Worm (Caenorhabditis elegans) whole organism, early embryonic: Measurements from ENCODE around the gene vrk-1.
A peak's percentile ranks its signal among the peaks of the same experiment; 100 is the strongest.

Experiments used
- B0310.2 ChIP-seq: sonication (generic microtip); optimal IDR thresholded peaks from 2 replicates; lab custom pipeline; 2016; ENCODE audit warnings: mild to moderate bottlenecking, missing genetic modification characterization, missing compliant biosample characterization
- F13C5.2 ChIP-seq: sonication (generic microtip); optimal IDR thresholded peaks from 2 replicates; lab custom pipeline; 2017; ENCODE audit warnings: mild to moderate bottlenecking, missing genetic modification characterization, inconsistent platforms, missing compliant biosample characterization
- aly-1 ChIP-seq: sonication (generic microtip); optimal IDR thresholded peaks from 2 replicates; lab custom pipeline; 2016; ENCODE audit warnings: missing genetic modification characterization, missing compliant biosample characterization
- ama-1 ChIP-seq: fragments of 150-350 bp; optimal IDR thresholded peaks from 2 replicates; lab custom pipeline; 2014
- ceh-13 ChIP-seq: fragments of 200-800 bp; sonication (Bioruptor generic); optimal IDR thresholded peaks from 2 replicates; lab custom pipeline; 2018; ENCODE audit warnings: mild to moderate bottlenecking, missing genetic modification characterization, missing compliant biosample characterization
- ceh-36 ChIP-seq: sonication (generic microtip); optimal IDR thresholded peaks from 2 replicates; lab custom pipeline; 2016; ENCODE audit warnings: missing genetic modification characterization, inconsistent platforms, missing compliant biosample characterization
- ets-7 ChIP-seq: sonication (generic microtip); optimal IDR thresholded peaks from 2 replicates; lab custom pipeline; 2016; ENCODE audit warnings: missing genotype, missing genetic modification characterization, missing compliant biosample characterization
- flt-1 ChIP-seq: fragments of 200-800 bp; sonication (Bioruptor generic); IDR thresholded peaks from 2 replicates; pipeline ENCODE4 v1.3.6; 2022; ENCODE audit warnings: missing genetic modification characterization, missing compliant biosample characterization
- hmbx-1 ChIP-seq: sonication (generic microtip); optimal IDR thresholded peaks from 2 replicates; lab custom pipeline; 2016; ENCODE audit warnings: mild to moderate bottlenecking, missing genetic modification characterization, missing compliant biosample characterization
- hmg-4 ChIP-seq: fragments of 200-800 bp; sonication (Bioruptor generic); optimal IDR thresholded peaks from 2 replicates; lab custom pipeline; 2018; ENCODE audit warnings: mild to moderate bottlenecking, missing genetic modification characterization, missing compliant biosample characterization
- hnd-1 ChIP-seq: sonication (generic microtip); optimal IDR thresholded peaks from 2 replicates; lab custom pipeline; 2016; ENCODE audit warnings: missing genetic modification characterization, missing compliant biosample characterization
- pes-1 ChIP-seq: fragments of 200-800 bp; sonication (Bioruptor generic); IDR thresholded peaks from 2 replicates; pipeline ENCODE4 v1.3.6; 2022; ENCODE audit warnings: missing genetic modification reagents, missing genetic modification characterization, missing compliant biosample characterization
- scrt-1 ChIP-seq: fragments of 200-800 bp; sonication (Bioruptor generic); IDR thresholded peaks from 2 replicates; pipeline ENCODE4 v1.3.6; 2022; ENCODE audit warnings: missing genetic modification characterization, missing compliant biosample characterization
- sea-1 ChIP-seq: fragments of 200-800 bp; sonication (Bioruptor generic); conservative IDR thresholded peaks from 2 replicates; pipeline ENCODE4 v1.3.6; 2022; ENCODE audit warnings: missing genetic modification characterization, missing compliant biosample characterization
- tbx-11 ChIP-seq: fragments of 200-800 bp; sonication (Bioruptor generic); IDR thresholded peaks from 2 replicates; pipeline ENCODE4 v1.3.6; 2022; ENCODE audit warnings: missing genetic modification characterization, missing compliant biosample characterization
- tbx-37 ChIP-seq: fragments of 200-800 bp; sonication (Bioruptor generic); conservative IDR thresholded peaks from 2 replicates; pipeline ENCODE4 v1.3.6; 2022; ENCODE audit warnings: missing genetic modification reagents, missing genetic modification characterization, missing compliant biosample characterization
- tra-4 ChIP-seq: sonication (generic microtip); optimal IDR thresholded peaks from 2 replicates; lab custom pipeline; 2017; ENCODE audit warnings: missing genetic modification characterization, missing compliant biosample characterization

vrk-1 gene

DNA sequence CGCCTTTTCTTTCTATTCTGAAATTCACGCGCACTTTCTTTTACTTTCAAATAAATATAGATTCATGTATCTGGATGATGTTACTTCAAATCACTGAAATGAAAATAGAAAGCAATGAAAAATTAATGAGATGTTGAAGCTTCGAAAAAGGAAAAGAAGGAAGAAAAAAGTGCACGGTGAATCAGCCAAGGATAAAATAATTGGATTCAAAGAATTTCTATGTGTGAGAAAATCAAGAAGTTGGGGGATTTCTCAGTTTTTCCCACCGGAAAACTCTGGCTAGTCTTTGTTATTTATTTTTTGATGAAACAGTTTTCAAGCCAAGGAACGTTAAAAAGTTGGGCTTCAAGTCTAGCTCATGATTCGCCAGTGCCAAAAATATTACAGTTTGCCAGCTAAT is 30.0 kb downstream of the vrk-1 start:
- TF ChIP-seq ceh-36 (tag; lab: Kevin White, UChicago) = no peak
- TF ChIP-seq hnd-1 (tag; lab: Kevin White, UChicago) = no peak
- TF ChIP-seq F13C5.2 (tag; lab: Kevin White, UChicago) = no peak
- TF ChIP-seq ceh-13 = no peak
- no peak for TF ChIP-seq ama-1 (lab: Kevin White, UChicago)
- no peak for TF ChIP-seq pes-1
- no peak for TF ChIP-seq tra-4
- no peak for TF ChIP-seq scrt-1 (GFP tag; lab: Robert Waterston, UW)
- TF ChIP-seq aly-1 (tag; lab: Kevin White, UChicago) = no peak

DNA sequence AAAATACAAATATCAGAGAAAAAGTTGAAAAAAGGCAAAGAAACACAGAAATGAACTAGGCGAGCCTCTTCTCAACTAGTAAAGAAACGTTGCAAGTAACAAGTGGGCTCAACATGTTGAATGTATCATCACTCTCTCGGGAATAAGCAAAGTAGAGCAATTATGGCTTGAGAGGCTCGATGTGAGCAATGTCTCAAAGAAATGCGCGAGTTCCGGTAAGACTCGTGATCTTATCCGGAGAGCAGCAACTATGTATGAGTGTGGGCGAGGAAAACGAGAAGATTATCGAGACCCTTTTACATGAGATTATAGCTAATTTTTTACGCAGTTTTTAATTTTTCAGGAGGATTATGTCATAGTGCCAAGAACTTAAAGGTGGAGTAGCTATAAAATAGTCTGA is 30.4 kb downstream of the vrk-1 start:
- no peak for TF ChIP-seq hnd-1 (tag; lab: Kevin White, UChicago)
- no peak for TF ChIP-seq flt-1 (GFP tag; lab: Robert Waterston, UW)
- TF ChIP-seq tra-4 = no peak
- no peak for TF ChIP-seq tbx-11 (GFP tag; lab: Robert Waterston, UW)
- TF ChIP-seq B0310.2 (tag; lab: Kevin White, UChicago) = no peak
- TF ChIP-seq ceh-36 (tag; lab: Kevin White, UChicago) = no peak
- TF ChIP-seq hmg-4 = no peak
- no peak for TF ChIP-seq scrt-1 (GFP tag; lab: Robert Waterston, UW)
- TF ChIP-seq sea-1 (GFP tag; lab: Robert Waterston, UW) = no peak
- no peak for TF ChIP-seq ama-1 (lab: Kevin White, UChicago)
- TF ChIP-seq pes-1 = no peak
- TF ChIP-seq ets-7 (tag; lab: Kevin White, UChicago) = no peak
- TF ChIP-seq aly-1 (tag; lab: Kevin White, UChicago) = no peak

DNA sequence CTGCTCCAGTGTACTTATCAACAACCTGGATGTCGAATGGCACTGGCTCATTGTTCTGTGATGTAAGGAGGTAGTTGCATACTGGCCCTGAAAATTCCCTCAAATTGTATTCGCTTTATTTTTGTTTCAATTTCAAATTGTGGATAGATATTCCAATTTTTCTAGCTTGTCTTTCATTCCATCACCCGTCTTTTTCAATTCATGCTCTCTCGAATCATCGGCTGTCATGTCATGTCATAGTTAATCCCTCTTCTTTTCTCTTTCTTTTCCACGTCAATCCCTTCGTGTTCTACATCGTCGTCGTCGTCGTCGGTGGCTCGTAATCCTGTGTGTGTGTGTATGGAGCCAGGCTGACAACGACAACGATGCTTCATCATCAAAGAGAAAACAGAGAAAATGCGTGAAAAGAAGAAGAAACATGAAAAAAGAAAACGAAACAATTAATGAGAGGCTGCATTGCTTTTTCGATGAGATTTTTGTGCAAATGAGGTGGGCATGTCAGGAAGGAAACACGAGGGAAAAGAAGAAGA is 33.9 kb downstream of the vrk-1 start:
- TF ChIP-seq tra-4 (no peak), sea-1 (GFP tag; lab: Robert Waterston, UW) (no peak), tbx-37 (no peak), ceh-36 (tag; lab: Kevin White, UChicago) (peak; percentile 19), tbx-11 (GFP tag; lab: Robert Waterston, UW) (no peak)

DNA sequence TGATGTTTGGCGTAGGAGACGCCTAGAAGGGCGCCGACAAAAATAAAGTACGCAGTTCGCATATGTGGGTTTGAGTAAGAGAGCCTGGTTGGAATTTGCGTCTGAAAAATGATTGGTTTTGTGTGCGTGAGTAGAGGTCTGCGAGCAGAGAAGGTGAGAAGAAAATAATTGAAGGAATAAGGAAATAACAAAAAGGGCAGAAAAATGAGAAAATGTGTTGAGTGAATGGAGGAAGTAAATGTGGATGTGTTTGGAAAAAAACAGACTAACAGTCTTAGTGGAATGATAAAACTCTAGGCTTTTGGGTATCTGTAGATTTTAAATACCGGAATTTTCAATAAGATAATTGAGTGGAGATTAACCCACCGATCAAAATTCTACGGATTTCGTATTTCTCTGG is 34.8 kb downstream of the vrk-1 start, which contains the start of gene casy-1:
casy-1 (minus strand) TSS at position 101 of the 400 bp plus-strand sequence.
- TF ChIP-seq B0310.2 (tag; lab: Kevin White, UChicago) = no peak
- no peak for TF ChIP-seq sea-1 (GFP tag; lab: Robert Waterston, UW)
- TF ChIP-seq F13C5.2 (tag; lab: Kevin White, UChicago) = no peak
- TF ChIP-seq tbx-37 = no peak
- no peak for TF ChIP-seq aly-1 (tag; lab: Kevin White, UChicago)
- TF ChIP-seq hmbx-1 = no peak

DNA sequence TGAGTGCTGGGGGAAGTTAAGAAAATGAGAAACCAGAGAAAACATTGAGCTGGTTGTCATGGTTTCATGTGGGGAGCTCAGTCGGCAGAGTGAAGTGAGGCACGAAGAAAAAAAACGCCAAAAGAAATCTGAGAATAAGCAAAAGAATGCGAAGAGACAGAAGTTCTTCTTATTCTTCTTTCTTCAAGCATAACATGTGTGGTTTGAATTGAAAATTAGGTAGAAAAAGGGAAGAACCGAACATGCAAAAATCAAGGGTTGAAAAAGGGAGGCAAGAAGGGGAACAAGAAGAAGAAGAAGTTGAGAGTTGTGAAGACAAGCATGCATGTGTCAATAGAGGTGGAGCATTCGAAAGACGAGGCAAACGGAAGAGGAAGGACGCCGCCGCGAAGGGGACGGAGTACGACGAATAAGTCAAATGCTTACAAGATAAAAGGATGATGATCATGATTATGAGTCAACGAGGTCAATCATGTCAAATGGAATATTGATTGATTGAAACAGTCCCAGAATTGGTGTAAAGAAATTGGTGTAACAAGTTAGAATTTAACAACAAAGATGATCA is 36.1 kb downstream of the vrk-1 start:
- TF ChIP-seq ceh-13 (no peak), aly-1 (tag; lab: Kevin White, UChicago) (no peak), ceh-36 (tag; lab: Kevin White, UChicago) (no peak), hmbx-1 (no peak), ama-1 (lab: Kevin White, UChicago) (no peak), hnd-1 (tag; lab: Kevin White, UChicago) (no peak), tra-4 (no peak), B0310.2 (tag; lab: Kevin White, UChicago) (no peak), scrt-1 (GFP tag; lab: Robert Waterston, UW) (no peak), flt-1 (GFP tag; lab: Robert Waterston, UW) (no peak), sea-1 (GFP tag; lab: Robert Waterston, UW) (no peak), tbx-37 (no peak), F13C5.2 (tag; lab: Kevin White, UChicago) (no peak), hmg-4 (no peak), ets-7 (tag; lab: Kevin White, UChicago) (no peak), pes-1 (no peak), tbx-11 (GFP tag; lab: Robert Waterston, UW) (no peak)

DNA sequence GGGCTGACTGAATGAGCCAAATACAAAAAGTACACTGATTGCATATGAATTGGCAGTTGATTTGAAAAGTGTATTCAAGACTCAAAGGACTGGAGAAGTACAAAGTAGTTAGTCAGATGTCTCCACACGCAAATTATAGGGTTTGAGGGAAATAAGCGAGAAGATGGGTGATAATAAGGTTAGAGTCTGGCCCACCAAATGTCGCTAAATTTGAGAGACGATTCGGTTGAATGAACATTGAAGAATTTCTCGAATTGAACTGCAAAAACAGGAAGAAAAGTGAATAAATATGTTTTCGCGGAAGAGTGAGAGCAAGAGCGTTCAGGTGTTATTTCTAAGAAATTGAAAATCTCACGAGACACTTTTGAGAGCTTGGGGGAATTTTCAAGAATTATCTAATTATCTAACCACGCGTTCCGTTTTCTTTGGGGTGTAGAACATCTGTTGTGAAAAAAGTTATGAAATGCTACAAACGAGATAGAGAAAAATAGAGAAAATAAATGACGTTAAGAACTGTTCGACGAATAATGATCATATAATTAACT is 37.9 kb downstream of the vrk-1 start:
- no peak for TF ChIP-seq tbx-11 (GFP tag; lab: Robert Waterston, UW)
- TF ChIP-seq tra-4 = no peak
- TF ChIP-seq hnd-1 (tag; lab: Kevin White, UChicago) = no peak
- no peak for TF ChIP-seq ceh-36 (tag; lab: Kevin White, UChicago)
- TF ChIP-seq flt-1 (GFP tag; lab: Robert Waterston, UW) = no peak
- no peak for TF ChIP-seq B0310.2 (tag; lab: Kevin White, UChicago)

DNA sequence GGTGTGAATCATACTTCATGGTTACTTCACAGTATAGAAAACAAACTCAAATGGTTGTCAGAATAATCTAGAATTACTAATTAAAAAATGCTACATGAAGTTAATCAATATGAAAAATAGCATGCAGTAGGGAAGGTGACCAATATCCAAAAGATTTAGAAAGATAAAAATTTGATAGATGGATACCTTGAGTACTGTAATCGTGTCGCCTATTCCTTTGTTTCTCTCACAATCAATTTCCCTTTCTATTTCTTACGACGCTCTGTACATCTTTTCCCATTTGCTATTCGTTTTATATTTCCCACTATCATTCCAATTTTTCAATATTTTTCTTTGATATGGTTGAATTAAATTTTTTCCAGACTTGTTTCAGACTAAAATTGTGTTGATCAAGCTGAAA is 39.5 kb downstream of the vrk-1 start, which contains the start of gene B0034.7:
B0034.7 (plus strand) TSS at position 301 of the 400 bp plus-strand sequence.
- TF ChIP-seq ceh-36 (tag; lab: Kevin White, UChicago) (no peak), ceh-13 (no peak), F13C5.2 (tag; lab: Kevin White, UChicago) (no peak), tra-4 (no peak), B0310.2 (tag; lab: Kevin White, UChicago) (no peak), hnd-1 (tag; lab: Kevin White, UChicago) (no peak), ama-1 (lab: Kevin White, UChicago) (no peak), scrt-1 (GFP tag; lab: Robert Waterston, UW) (no peak), tbx-37 (no peak), hmg-4 (no peak)

DNA sequence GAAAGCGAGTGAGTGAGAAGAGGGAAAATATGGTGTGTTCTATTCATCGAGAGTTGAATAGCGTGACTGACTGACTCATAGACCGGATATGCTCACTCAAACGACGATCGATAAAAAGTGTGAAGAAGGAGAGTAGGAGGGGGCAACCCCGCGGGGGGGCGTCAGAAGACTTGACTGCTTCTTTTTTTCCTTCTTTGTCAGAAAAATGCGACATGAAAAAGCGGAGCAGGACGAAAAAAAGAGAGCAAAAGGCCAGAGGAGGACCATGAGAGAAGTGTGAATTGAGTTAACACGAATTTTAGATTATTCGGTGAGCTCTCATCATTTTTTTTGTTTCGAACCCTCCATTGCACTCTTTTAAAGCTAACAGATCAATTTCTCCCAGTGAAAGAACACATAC is 40.6 kb downstream of the vrk-1 start:
- no peak for TF ChIP-seq ceh-13
- TF ChIP-seq tra-4 = no peak
- TF ChIP-seq tbx-37 = no peak
- TF ChIP-seq ets-7 (tag; lab: Kevin White, UChicago) = no peak
- no peak for TF ChIP-seq sea-1 (GFP tag; lab: Robert Waterston, UW)
- no peak for TF ChIP-seq ceh-36 (tag; lab: Kevin White, UChicago)
- no peak for TF ChIP-seq aly-1 (tag; lab: Kevin White, UChicago)
- no peak for TF ChIP-seq B0310.2 (tag; lab: Kevin White, UChicago)
- no peak for TF ChIP-seq flt-1 (GFP tag; lab: Robert Waterston, UW)
- TF ChIP-seq hnd-1 (tag; lab: Kevin White, UChicago) = no peak
- TF ChIP-seq tbx-11 (GFP tag; lab: Robert Waterston, UW) = no peak
- no peak for TF ChIP-seq pes-1
- TF ChIP-seq hmg-4 = no peak
- TF ChIP-seq ama-1 (lab: Kevin White, UChicago) = no peak
- TF ChIP-seq hmbx-1 = no peak
- TF ChIP-seq scrt-1 (GFP tag; lab: Robert Waterston, UW) = no peak
